Fruit fly (Drosophila melanogaster): ENCODE measurements around the gene Klp3A.

Gene Klp3A

DNA sequence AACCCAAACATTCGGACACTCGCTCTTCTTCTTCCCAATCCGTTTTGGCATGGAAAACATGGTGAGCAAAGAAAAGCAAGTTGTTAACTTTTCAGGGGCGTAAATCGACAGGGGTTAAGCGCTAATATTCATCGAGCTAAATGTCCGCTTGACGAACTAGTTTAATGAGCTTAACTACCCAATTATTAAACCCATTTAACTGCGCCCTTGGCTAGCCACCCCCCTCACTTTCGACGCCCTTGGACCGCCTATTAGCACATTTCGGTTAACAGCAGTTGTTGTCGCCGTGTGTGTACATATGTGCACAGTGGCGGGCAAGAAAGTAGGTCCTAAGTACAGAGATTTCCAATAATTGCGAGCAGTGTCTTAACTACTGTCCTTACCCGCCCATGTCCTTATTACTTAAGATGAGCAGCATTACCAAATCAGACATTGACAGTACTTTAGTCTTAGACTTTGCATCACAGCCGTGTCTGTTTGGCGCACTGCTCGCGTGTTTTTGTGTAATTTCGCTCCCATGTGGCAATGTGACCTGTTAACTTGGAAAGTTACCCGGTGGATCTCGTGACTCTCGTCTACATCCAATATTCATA lies 14.3 kb downstream of the Klp3A start (continued):
- peak; percentile 83 for TF ChIP-seq gce (GFP tag; IDR thresholded peaks at IDR 0.05)
- peak; percentile 82 for TF ChIP-seq CG12299 (tag; optimal IDR thresholded peaks at IDR 0.05)
- TF ChIP-seq Dip3 (GFP tag; optimal IDR thresholded peaks at IDR 0.05), result peak; percentile 96
- TF ChIP-seq fd102C (GFP tag; optimal IDR thresholded peaks at IDR 0.05), result no peak
- peak; percentile 91 for TF ChIP-seq ems (GFP tag; optimal IDR thresholded peaks at IDR 0.05)
- peak; percentile 93 for TF ChIP-seq pum (GFP tag; optimal IDR thresholded peaks at IDR 0.05)
- TF ChIP-seq CG5953 (GFP tag; IDR thresholded peaks at IDR 0.05), result peak; percentile 72
- peak; percentile 42 for TF ChIP-seq CG17802 (tag; optimal IDR thresholded peaks at IDR 0.05)
- TF ChIP-seq CG3065 (GFP tag; optimal IDR thresholded peaks at IDR 0.05), result peak; percentile 79
- TF ChIP-seq CG1602 (GFP tag; optimal IDR thresholded peaks at IDR 0.05), result peak; percentile 87
- TF ChIP-seq CG8089 (GFP tag; optimal IDR thresholded peaks at IDR 0.05), result peak; percentile 86
- peak; percentile 91 for TF ChIP-seq MBD-R2 (GFP tag; IDR thresholded peaks at IDR 0.05)
- TF ChIP-seq ATbp (GFP tag; optimal IDR thresholded peaks at IDR 0.05), result peak; percentile 88
- peak; percentile 63 for TF ChIP-seq CG8281 (tag; optimal IDR thresholded peaks at IDR 0.05)
- peak; percentile 95 for TF ChIP-seq ken (GFP tag; IDR thresholded peaks at IDR 0.05)
- TF ChIP-seq CG1024 (GFP tag; IDR thresholded peaks at IDR 0.05), result peak; percentile 62
- peak; percentile 91 for TF ChIP-seq tgo (GFP tag; IDR thresholded peaks at IDR 0.05)
- TF ChIP-seq cg (GFP tag; optimal IDR thresholded peaks at IDR 0.05), result no peak
- peak; percentile 67 for TF ChIP-seq CG10267 (tag; optimal IDR thresholded peaks at IDR 0.05)
- TF ChIP-seq unc-4 (GFP tag; IDR thresholded peaks at IDR 0.05; ENCODE audit: partially characterized antibody), result no peak
- TF ChIP-seq phol (tag; optimal IDR thresholded peaks at IDR 0.05), result peak; percentile 78
- peak; percentile 65 for TF ChIP-seq CG12236 (GFP tag; optimal IDR thresholded peaks at IDR 0.05)
- no peak for TF ChIP-seq CG2129 (GFP tag; IDR thresholded peaks at IDR 0.05; ENCODE audit: partially characterized antibody)
- TF ChIP-seq pita (GFP tag; optimal IDR thresholded peaks at IDR 0.05), result no peak
- peak; percentile 66 for TF ChIP-seq croc (GFP tag; conservative IDR thresholded peaks at IDR 0.05)
- peak; percentile 42 for TF ChIP-seq Dref (GFP tag; IDR thresholded peaks at IDR 0.05)
- peak; percentile 89 for TF ChIP-seq oc (tag; optimal IDR thresholded peaks at IDR 0.05)
- TF ChIP-seq CkIIα-i1 (GFP tag; IDR thresholded peaks at IDR 0.05), result peak; percentile 49; the same call in 1 of the 2 replicates
- peak; percentile 83 for TF ChIP-seq CG11093 (GFP tag; IDR thresholded peaks at IDR 0.05)
- TF ChIP-seq gfzf (GFP tag; optimal IDR thresholded peaks at IDR 0.05), result no peak
- no peak for TF ChIP-seq nom (GFP tag; optimal IDR thresholded peaks at IDR 0.05)
- peak; percentile 88 for TF ChIP-seq CG15514 (GFP tag; optimal IDR thresholded peaks at IDR 0.05)
- TF ChIP-seq Lim3 (GFP tag; IDR thresholded peaks at IDR 0.05), result peak; percentile 71
- peak; percentile 82 for TF ChIP-seq fd96Cb (tag; optimal IDR thresholded peaks at IDR 0.05)
- peak; percentile 96 for TF ChIP-seq HmgD (GFP tag; optimal IDR thresholded peaks at IDR 0.05)
- 0 out of 3 replicates have a peak, but pooled peaks have one; percentile 36 for TF ChIP-seq z (GFP tag; IDR thresholded peaks at IDR 0.05)
- TF ChIP-seq CG18619 (GFP tag; optimal IDR thresholded peaks at IDR 0.05), result peak; percentile 90
- peak; percentile 57 for TF ChIP-seq Deaf1 (tag; optimal IDR thresholded peaks at IDR 0.05)
- TF ChIP-seq CTCF (GFP tag; optimal IDR thresholded peaks at IDR 0.05), result no peak
- peak; percentile 51 to 83 for TF ChIP-seq bsh (GFP tag; optimal IDR thresholded peaks at IDR 0.05)
- peak; percentile 84 for TF ChIP-seq GATAe (GFP tag; conservative IDR thresholded peaks at IDR 0.05)
- peak; percentile 94 for TF ChIP-seq Meics (GFP tag; optimal IDR thresholded peaks at IDR 0.05)
- peak; percentile 92 for TF ChIP-seq CG9609 (GFP tag; optimal IDR thresholded peaks at IDR 0.05)
- peak; percentile 94 for TF ChIP-seq CG11696 (GFP tag; IDR thresholded peaks at IDR 0.05)
- TF ChIP-seq Hr78 (GFP tag; optimal IDR thresholded peaks at IDR 0.05), result peak in 1 of 2 experiments; percentile 51
- TF ChIP-seq bowl (GFP tag; IDR thresholded peaks at IDR 0.05), result peak; percentile 74
- peak; percentile 77 for TF ChIP-seq CG3407 (GFP tag; optimal IDR thresholded peaks at IDR 0.05)
- TF ChIP-seq sna (GFP tag; IDR thresholded peaks at IDR 0.05; ENCODE audit: partially characterized antibody), result no peak
- peak; percentile 77 for TF ChIP-seq sd (tag; optimal IDR thresholded peaks at IDR 0.05)
- TF ChIP-seq al (GFP tag; IDR thresholded peaks at IDR 0.05), result peak; percentile 94

Data from whole organism, embryonic.